Fruit fly (Drosophila melanogaster) whole organism, wandering third instar larva: ENCODE data around the gene Polr2I.

Experiments
- Abd-B ChIP-seq: fragments of >200 bp; optimal IDR thresholded peaks from 2 replicates; lab custom pipeline; 2017; ENCODE audit warnings: missing biosample characterization, missing genetic modification characterization
- Dfd ChIP-seq: fragments of >200 bp; optimal IDR thresholded peaks from 2 replicates; lab custom pipeline; 2017; ENCODE audit warnings: missing biosample characterization, missing genetic modification characterization
- Jra ChIP-seq: sonication (Bioruptor generic); optimal IDR thresholded peaks from 2 replicates; lab custom pipeline; 2016; ENCODE audit warnings: missing biosample characterization, missing genetic modification characterization
- Myc ChIP-seq: fragments of >200 bp; optimal IDR thresholded peaks from 2 replicates; lab custom pipeline; 2017
- Sp1 ChIP-seq: fragments of 200-800 bp; sonication (Bioruptor generic); optimal IDR thresholded peaks from 3 replicates; lab custom pipeline; 2019; ENCODE audit warnings: missing biosample characterization, mild to moderate bottlenecking, missing genetic modification characterization, moderate library complexity
- br ChIP-seq: fragments of 200-800 bp; sonication (Bioruptor generic); optimal IDR thresholded peaks from 2 replicates; lab custom pipeline; 2016; ENCODE audit warnings: missing biosample characterization, missing genetic modification characterization
- h ChIP-seq: fragments of 200-800 bp; sonication (Bioruptor generic); optimal IDR thresholded peaks from 3 replicates; lab custom pipeline; 2016; ENCODE audit warnings: missing biosample characterization, mild to moderate bottlenecking, missing genetic modification characterization
- lola ChIP-seq: fragments of >200 bp; optimal IDR thresholded peaks from 2 replicates; lab custom pipeline; 2017; ENCODE audit warnings: missing biosample characterization, missing genetic modification characterization
- pan ChIP-seq: fragments of >200 bp; optimal IDR thresholded peaks from 2 replicates; lab custom pipeline; 2017
- usp ChIP-seq: fragments of >200 bp; optimal IDR thresholded peaks from 2 replicates; lab custom pipeline; 2017; ENCODE audit warnings: missing biosample characterization, missing genetic modification characterization

DNA sequence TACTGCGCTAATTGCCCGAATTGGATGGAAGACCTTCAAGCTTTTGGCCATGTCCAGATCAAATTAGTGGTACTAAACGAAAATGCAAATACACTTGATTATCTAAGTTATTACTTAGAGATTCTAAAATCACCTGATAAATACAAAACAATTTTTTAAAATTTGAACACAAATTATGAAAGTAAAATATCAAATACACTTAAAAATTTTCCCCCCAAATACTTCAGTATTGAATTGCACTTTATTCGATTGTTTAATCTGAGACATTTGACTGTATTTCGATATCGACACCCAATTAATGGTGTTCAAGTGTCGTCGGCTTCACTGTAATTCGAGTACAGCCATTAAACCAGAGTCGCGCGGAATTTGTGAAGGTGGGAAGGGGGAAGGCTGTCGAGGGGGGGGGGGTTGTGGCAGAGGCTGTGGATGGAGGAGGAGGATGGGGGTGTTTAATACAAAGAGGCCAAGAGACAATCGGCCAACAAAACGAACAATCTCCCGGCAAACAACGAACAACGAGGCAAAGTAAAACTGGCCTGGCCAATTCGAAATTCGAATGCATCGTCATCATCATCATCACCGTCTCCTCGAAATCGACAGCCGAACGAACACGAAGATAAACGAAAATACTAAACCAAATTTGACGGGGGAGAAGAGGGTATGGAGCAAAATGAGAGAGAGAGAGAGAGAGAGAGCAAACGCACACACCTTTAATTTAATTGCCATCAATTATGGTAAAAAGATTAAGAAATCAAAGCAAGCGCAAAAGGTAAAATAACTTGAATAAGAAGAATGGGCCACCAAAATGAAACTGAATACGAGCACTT lies 26.5 kb upstream of the Polr2I start:
- no peak for TF ChIP-seq Abd-B (GFP tag; lab: Kevin White, UChicago)
- TF ChIP-seq br (GFP tag; lab: Kevin White, UChicago), result no peak
- no peak for TF ChIP-seq h (GFP tag; lab: Kevin White, UChicago)
- TF ChIP-seq usp (GFP tag; lab: Kevin White, UChicago), result no peak
- no peak for TF ChIP-seq Sp1 (GFP tag; lab: Kevin White, UChicago)
- TF ChIP-seq Myc (lab: Kevin White, UChicago), result no peak
- TF ChIP-seq Jra (GFP tag; lab: Kevin White, UChicago), result no peak
- TF ChIP-seq pan (lab: Kevin White, UChicago), result no peak
- TF ChIP-seq lola (GFP tag; lab: Kevin White, UChicago), result no peak
- TF ChIP-seq Dfd (GFP tag; lab: Kevin White, UChicago), result no peak
